Fruit fly (Drosophila melanogaster): ENCODE measurements around the gene Pgant6.

Pgant6 gene

dm6 chr3L:2820930-2821505, 39.0 kb downstream of the Pgant6 start (continued):
- peak; percentile 54 for TF ChIP-seq HLHmδ (GFP tag; optimal IDR thresholded peaks at IDR 0.05)
- no peak for TF ChIP-seq Mrtf (GFP tag; IDR thresholded peaks at IDR 0.05)
- peak; percentile 53 for TF ChIP-seq CG8924 (tag; optimal IDR thresholded peaks at IDR 0.05)
- TF ChIP-seq gro (GFP tag; optimal IDR thresholded peaks at IDR 0.05), result peak; percentile 16
- no peak for TF ChIP-seq CG10565 (GFP tag; optimal IDR thresholded peaks at IDR 0.05)
- no peak for TF ChIP-seq Chrac-16 (GFP tag; optimal IDR thresholded peaks at IDR 0.05)
- no peak for TF ChIP-seq CG2875 (GFP tag; optimal IDR thresholded peaks at IDR 0.05)
- no peak; the same call in 1 of the 3 replicates for TF ChIP-seq zen2 (GFP tag; IDR thresholded peaks at IDR 0.05; ENCODE audit: partially characterized antibody)
- TF ChIP-seq BtbVII (GFP tag; optimal IDR thresholded peaks at IDR 0.05), result peak; percentile 39
- no peak for TF ChIP-seq Optix (GFP tag; IDR thresholded peaks at IDR 0.05)
- no peak for TF ChIP-seq en (GFP tag; optimal IDR thresholded peaks at IDR 0.05)
- no peak for TF ChIP-seq jing (GFP tag; optimal IDR thresholded peaks at IDR 0.05)
- TF ChIP-seq pho (GFP tag; optimal IDR thresholded peaks at IDR 0.05), result no peak
- no peak for TF ChIP-seq Ets65A (GFP tag)
- no peak for TF ChIP-seq hkb (optimal IDR thresholded peaks at IDR 0.05)
- peak; percentile 68; the same call in 1 of the 2 replicates for TF ChIP-seq hkb (GFP tag; IDR thresholded peaks at IDR 0.05)
- peak; percentile 96 for TF ChIP-seq chinmo (GFP tag; IDR thresholded peaks at IDR 0.05; ENCODE audit: partially characterized antibody)
- no peak for TF ChIP-seq CG16815 (GFP tag; optimal IDR thresholded peaks at IDR 0.05)
- peak; percentile 69 for TF ChIP-seq lab (GFP tag; optimal IDR thresholded peaks at IDR 0.05)
- no peak for TF ChIP-seq HmgD (GFP tag; optimal IDR thresholded peaks at IDR 0.05)
- no peak for TF ChIP-seq Hr78 (GFP tag; optimal IDR thresholded peaks at IDR 0.05)
- no peak for TF ChIP-seq Dek (tag; optimal IDR thresholded peaks at IDR 0.05)
- no peak for TF ChIP-seq trh (GFP tag; optimal IDR thresholded peaks at IDR 0.05)
- TF ChIP-seq Hr51 (GFP tag; optimal IDR thresholded peaks at IDR 0.05), result peak in 1 of 2 experiments; percentile 4
- no peak for TF ChIP-seq CG17359 (tag; optimal IDR thresholded peaks at IDR 0.05)
- no peak; the same call in 2 of the 3 replicates for TF ChIP-seq row (GFP tag; IDR thresholded peaks at IDR 0.05)
- no peak for TF ChIP-seq CG10462 (GFP tag; optimal IDR thresholded peaks at IDR 0.05)
- peak; percentile 66 for TF ChIP-seq bbx (GFP tag; IDR thresholded peaks at IDR 0.05; ENCODE audit: partially characterized antibody)
- TF ChIP-seq CG16813 (GFP tag; IDR thresholded peaks at IDR 0.05; ENCODE audit: partially characterized antibody), result no peak
- TF ChIP-seq kah (GFP tag; optimal IDR thresholded peaks at IDR 0.05), result peak; percentile 23
- TF ChIP-seq NfI (GFP tag; optimal IDR thresholded peaks at IDR 0.05), result peak; percentile 12
- TF ChIP-seq bcd (GFP tag; optimal IDR thresholded peaks at IDR 0.05), result no peak
- no peak for TF ChIP-seq kay (GFP tag; optimal IDR thresholded peaks at IDR 0.05)
- no peak for TF ChIP-seq CG8944 (GFP tag; optimal IDR thresholded peaks at IDR 0.05)
- TF ChIP-seq nerfin-1 (tag; optimal IDR thresholded peaks at IDR 0.05), result peak; percentile 57
- no peak for TF ChIP-seq tll (GFP tag; optimal IDR thresholded peaks at IDR 0.05)
- TF ChIP-seq CG8388 (GFP tag; optimal IDR thresholded peaks at IDR 0.05), result no peak
- 0 out of 3 replicates have a peak, but pooled peaks have one; percentile 42 for TF ChIP-seq z (GFP tag; IDR thresholded peaks at IDR 0.05)
- TF ChIP-seq CG12942 (GFP tag; optimal IDR thresholded peaks at IDR 0.05), result no peak
- TF ChIP-seq CG15073 (GFP tag; optimal IDR thresholded peaks at IDR 0.05), result no peak
- peak; percentile 28 for TF ChIP-seq Hmr (GFP tag; optimal IDR thresholded peaks at IDR 0.05)
- TF ChIP-seq kni (GFP tag; optimal IDR thresholded peaks at IDR 0.05), result peak; percentile 55
- no peak for TF ChIP-seq pfk (GFP tag; optimal IDR thresholded peaks at IDR 0.05)
- 0 out of 2 replicates have a peak, but pooled peaks have one; percentile 16 for TF ChIP-seq CG17328 (GFP tag; IDR thresholded peaks at IDR 0.05)
- TF ChIP-seq usp (GFP tag; optimal IDR thresholded peaks at IDR 0.05), result no peak
- 0 out of 2 replicates have a peak, but pooled peaks have one; percentile 15 for TF ChIP-seq tna (GFP tag; IDR thresholded peaks at IDR 0.05; ENCODE audit: partially characterized antibody)
- TF ChIP-seq gsb-n (tag; optimal IDR thresholded peaks at IDR 0.05), result peak; percentile 28
- TF ChIP-seq CG10654 (GFP tag; optimal IDR thresholded peaks at IDR 0.05), result no peak
- TF ChIP-seq CHES-1-like (GFP tag; optimal IDR thresholded peaks at IDR 0.05), result peak; percentile 18

All from whole organism, embryonic.